Fruit fly (Drosophila melanogaster): Measurements from ENCODE around the gene CG9391.

Gene CG9391

DNA sequence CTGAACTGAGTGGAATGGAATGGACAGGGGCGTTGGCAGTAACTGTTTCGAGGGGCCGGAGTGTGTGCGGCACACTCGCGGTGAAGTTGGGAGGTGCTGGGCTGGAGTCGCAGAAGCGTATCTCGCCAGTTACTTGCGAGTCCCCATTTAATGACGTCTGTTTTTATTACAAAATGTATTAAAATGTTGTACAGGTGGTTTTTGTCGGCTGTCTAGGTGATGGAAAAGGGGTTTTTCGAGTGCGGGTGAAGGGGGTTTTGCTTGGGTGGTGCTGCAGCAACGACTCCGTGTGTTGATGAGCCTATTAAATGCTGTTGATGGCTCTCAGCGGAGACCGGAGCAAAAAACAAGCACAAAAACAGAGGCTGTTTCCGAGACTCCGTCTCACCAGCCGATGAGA, 16.8 kb downstream of the CG9391 start (continued):
- TF ChIP-seq net (GFP tag; optimal IDR thresholded peaks at IDR 0.05) (peak; percentile 71), Lpt (GFP tag; optimal IDR thresholded peaks at IDR 0.05) (peak; percentile 51), CG1621 (tag; optimal IDR thresholded peaks at IDR 0.05) (peak; percentile 83), spab (GFP tag; optimal IDR thresholded peaks at IDR 0.05) (peak; percentile 64), Eip93F (GFP tag; optimal IDR thresholded peaks at IDR 0.05) (no peak), Gug (GFP tag; IDR thresholded peaks at IDR 0.05) (peak; percentile 54), CG10631 (GFP tag; optimal IDR thresholded peaks at IDR 0.05) (peak; percentile 59), Sox15 (GFP tag; optimal IDR thresholded peaks at IDR 0.05) (peak; percentile 43), Sox14 (GFP tag; optimal IDR thresholded peaks at IDR 0.05) (peak; percentile 56), CG6276 (GFP tag; optimal IDR thresholded peaks at IDR 0.05) (peak; percentile 36), CG8119 (GFP tag; IDR thresholded peaks at IDR 0.05) (peak; percentile 61; the same call in 2 of the 3 replicates), CG6792 (GFP tag; optimal IDR thresholded peaks at IDR 0.05) (peak; percentile 49), CG8319 (GFP tag; optimal IDR thresholded peaks at IDR 0.05) (peak; percentile 38), salr (GFP tag; optimal IDR thresholded peaks at IDR 0.05) (peak in 1 of 2 experiments; percentile 49), Eip78C (GFP tag) (peak; percentile 96), CG11902 (GFP tag; optimal IDR thresholded peaks at IDR 0.05) (peak; percentile 34), acj6 (GFP tag; optimal IDR thresholded peaks at IDR 0.05) (peak; percentile 61), CG6163 (GFP tag; IDR thresholded peaks at IDR 0.05) (peak; percentile 82), CG11294 (GFP tag; IDR thresholded peaks at IDR 0.05) (peak; percentile 20; the same call in 1 of the 2 replicates), lz (GFP tag; optimal IDR thresholded peaks at IDR 0.05) (peak; percentile 44), CG4318 (GFP tag; optimal IDR thresholded peaks at IDR 0.05) (peak; percentile 1), pdm3 (GFP tag; optimal IDR thresholded peaks at IDR 0.05) (peak; percentile 69), vri (GFP tag; optimal IDR thresholded peaks at IDR 0.05) (peak; percentile 48)

DNA sequence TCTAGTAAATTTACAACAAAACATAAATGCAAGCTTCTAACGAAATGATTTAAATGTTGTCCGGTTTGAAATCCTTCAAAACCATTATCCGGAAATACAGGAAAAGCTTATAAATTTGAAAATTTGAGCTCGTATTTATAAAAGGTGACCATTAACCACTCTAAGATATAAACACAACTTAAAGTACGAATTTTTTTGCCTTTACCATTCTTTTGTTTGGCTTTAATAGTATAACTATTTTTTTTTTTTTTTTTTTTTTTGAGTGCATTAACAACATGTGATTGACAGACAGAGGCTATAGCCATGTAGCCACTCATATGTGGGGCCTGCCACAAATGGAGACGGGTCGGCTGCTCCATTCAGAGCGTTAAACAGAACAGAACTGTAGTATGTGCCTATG, 24.7 kb downstream of the CG9391 start:
- peak; percentile 63 for TF ChIP-seq Ets96B (tag; optimal IDR thresholded peaks at IDR 0.05)
- no peak for TF ChIP-seq CG4318 (GFP tag; optimal IDR thresholded peaks at IDR 0.05)
- no peak for TF ChIP-seq CG6854 (GFP tag; optimal IDR thresholded peaks at IDR 0.05)
- TF ChIP-seq Eip93F (GFP tag; optimal IDR thresholded peaks at IDR 0.05), result no peak
- TF ChIP-seq spab (GFP tag; optimal IDR thresholded peaks at IDR 0.05), result peak; percentile 22
- peak; percentile 16 for TF ChIP-seq CG10631 (GFP tag; optimal IDR thresholded peaks at IDR 0.05)
- TF ChIP-seq CG16779 (tag; optimal IDR thresholded peaks at IDR 0.05), result no peak
- TF ChIP-seq CG9139 (GFP tag; optimal IDR thresholded peaks at IDR 0.05), result no peak
- peak; percentile 33 for TF ChIP-seq Eip75B (GFP tag; optimal IDR thresholded peaks at IDR 0.05)
- TF ChIP-seq CG32006 (GFP tag; optimal IDR thresholded peaks at IDR 0.05), result peak; percentile 45
- TF ChIP-seq CG31627 (GFP tag; optimal IDR thresholded peaks at IDR 0.05), result no peak
- 0 out of 2 replicates have a peak, but pooled peaks have one; percentile 27 for TF ChIP-seq CG15336 (GFP tag; IDR thresholded peaks at IDR 0.05)
- TF ChIP-seq CG3032 (tag; optimal IDR thresholded peaks at IDR 0.05), result peak; percentile 55
- peak; percentile 11 for TF ChIP-seq CG11762 (GFP tag; optimal IDR thresholded peaks at IDR 0.05; ENCODE audit: insufficient read depth)
- TF ChIP-seq CG11294 (GFP tag; IDR thresholded peaks at IDR 0.05), result no peak
- TF ChIP-seq pdm3 (GFP tag; optimal IDR thresholded peaks at IDR 0.05), result no peak
- no peak for TF ChIP-seq CG11902 (GFP tag; optimal IDR thresholded peaks at IDR 0.05)
- TF ChIP-seq Met (GFP tag; optimal IDR thresholded peaks at IDR 0.05), result no peak
- TF ChIP-seq Hr39 (GFP tag; optimal IDR thresholded peaks at IDR 0.05), result no peak
- no peak for TF ChIP-seq dsx (GFP tag; optimal IDR thresholded peaks at IDR 0.05; ENCODE audit: poor library complexity, severe bottlenecking)
- peak; percentile 23; the same call in 1 of the 3 replicates for TF ChIP-seq CG8119 (GFP tag; IDR thresholded peaks at IDR 0.05)
- TF ChIP-seq Eip78C (GFP tag), result peak; percentile 73
- TF ChIP-seq CG34406 (GFP tag; optimal IDR thresholded peaks at IDR 0.05), result no peak
- TF ChIP-seq CG6276 (GFP tag; optimal IDR thresholded peaks at IDR 0.05), result peak; percentile 2
- no peak for TF ChIP-seq dac (GFP tag; optimal IDR thresholded peaks at IDR 0.05)
- TF ChIP-seq CG6163 (GFP tag; IDR thresholded peaks at IDR 0.05), result no peak
- TF ChIP-seq Gug (GFP tag; IDR thresholded peaks at IDR 0.05), result no peak
- no peak for TF ChIP-seq CG6792 (GFP tag; optimal IDR thresholded peaks at IDR 0.05)
- no peak for TF ChIP-seq Sox102F (GFP tag; optimal IDR thresholded peaks at IDR 0.05)
- no peak for TF ChIP-seq esn (GFP tag; optimal IDR thresholded peaks at IDR 0.05)
- TF ChIP-seq svp (GFP tag), result peak; percentile 59
- peak; percentile 7 for TF ChIP-seq OdsH (GFP tag; optimal IDR thresholded peaks at IDR 0.05)

Data from whole organism, prepupa.